Fruit fly (Drosophila melanogaster) Kc167 (cell line): Measurements from ENCODE around the gene Trf.

ENCODE experiments used
- Myc ChIP-seq: fragments of >200 bp; optimal IDR thresholded peaks from 2 replicates; lab custom pipeline; 2017; ENCODE audit warnings: missing external identifiers
- Sin3A ChIP-seq: fragments of >200 bp; optimal IDR thresholded peaks from 2 replicates; lab custom pipeline; 2018; ENCODE audit warnings: missing external identifiers
- h ChIP-seq: fragments of >200 bp; optimal IDR thresholded peaks from 3 replicates; lab custom pipeline; 2018; ENCODE audit warnings: missing external identifiers
- insv ChIP-seq: fragments of >200 bp; optimal IDR thresholded peaks from 3 replicates; lab custom pipeline; 2018; ENCODE audit warnings: missing external identifiers
- psq ChIP-seq: fragments of >200 bp; optimal IDR thresholded peaks from 2 replicates; lab custom pipeline; 2017; ENCODE audit warnings: missing external identifiers
- ttk ChIP-seq: sonication (Bioruptor generic); optimal IDR thresholded peaks from 2 replicates; lab custom pipeline; 2017; ENCODE audit warnings: missing external identifiers

dm6 chr2L:8083427-8084295, 11.0 kb downstream of the Trf start:
- TF ChIP-seq Myc (lab: Kevin White, UChicago) (no peak), Sin3A (no peak), insv (lab: Kevin White, UChicago) (no peak), psq (lab: Kevin White, UChicago) (no peak), h (lab: Kevin White, UChicago) (no peak), ttk (lab: Kevin White, UChicago) (no peak)
